Fruit fly (Drosophila melanogaster) Kc167 (cell line): ENCODE results near the gene p115.

Source experiments
- Myc ChIP-seq: fragments of >200 bp; optimal IDR thresholded peaks from 2 replicates; lab custom pipeline; 2017; ENCODE audit warnings: missing external identifiers
- Sin3A ChIP-seq: fragments of >200 bp; optimal IDR thresholded peaks from 2 replicates; lab custom pipeline; 2018; ENCODE audit warnings: missing external identifiers
- h ChIP-seq: fragments of >200 bp; optimal IDR thresholded peaks from 3 replicates; lab custom pipeline; 2018; ENCODE audit warnings: missing external identifiers
- insv ChIP-seq: fragments of >200 bp; optimal IDR thresholded peaks from 3 replicates; lab custom pipeline; 2018; ENCODE audit warnings: missing external identifiers
- psq ChIP-seq: fragments of >200 bp; optimal IDR thresholded peaks from 2 replicates; lab custom pipeline; 2017; ENCODE audit warnings: missing external identifiers
- ttk ChIP-seq: sonication (Bioruptor generic); optimal IDR thresholded peaks from 2 replicates; lab custom pipeline; 2017; ENCODE audit warnings: missing external identifiers

- TF ChIP-seq insv (no peak), psq (lab: Kevin White, UChicago) (no peak), ttk (no peak), Sin3A (no peak), h (lab: Kevin White, UChicago) (no peak), Myc (lab: Kevin White, UChicago) (no peak)
Measured at dm6 chrX:7881579-7881978, 12.3 kb upstream of the p115 start, which contains the start of gene Ir7e.
